Worm (Caenorhabditis elegans) whole organism, midembryonic: Measurements from ENCODE around the gene F59D12.5.

ENCODE experiments used
- T22C8.4 ChIP-seq: fragments of 200-800 bp; sonication (Bioruptor generic); IDR thresholded peaks from 2 replicates; pipeline ENCODE4 v1.3.6; 2022; ENCODE audit warnings: missing genetic modification characterization, missing compliant biosample characterization
- cog-1 ChIP-seq: sonication (generic microtip); optimal IDR thresholded peaks from 2 replicates; lab custom pipeline; 2016; ENCODE audit warnings: missing genetic modification characterization, missing compliant biosample characterization
- flt-1 ChIP-seq: fragments of 200-800 bp; sonication (Bioruptor generic); IDR thresholded peaks from 2 replicates; pipeline ENCODE4 v1.3.6; 2022; ENCODE audit warnings: missing genetic modification characterization, missing compliant biosample characterization
- klf-2 ChIP-seq: fragments of 200-800 bp; sonication (Bioruptor generic); conservative IDR thresholded peaks from 2 replicates; pipeline ENCODE4 v1.3.6; 2022; ENCODE audit warnings: missing genetic modification reagents, missing genetic modification characterization, missing compliant biosample characterization
- med-1 ChIP-seq: sonication (generic microtip); optimal IDR thresholded peaks from 2 replicates; lab custom pipeline; 2017; ENCODE audit warnings: missing genetic modification characterization, mild to moderate bottlenecking, missing compliant biosample characterization, antibody characterized with exemption, missing genetic modification reagents; ENCODE audit not compliant: insufficient read depth
- ref-1 ChIP-seq: fragments of 200-800 bp; sonication (Bioruptor generic); conservative IDR thresholded peaks from 2 replicates; pipeline ENCODE4 v1.3.6; 2022; ENCODE audit warnings: missing genetic modification reagents, missing genetic modification characterization, missing compliant biosample characterization
- tab-1 ChIP-seq: fragments of 200-800 bp; sonication (Bioruptor generic); IDR thresholded peaks from 2 replicates; pipeline ENCODE4 v1.3.6; 2022; ENCODE audit warnings: missing genetic modification characterization, missing compliant biosample characterization
- ztf-23 ChIP-seq: fragments of 200-800 bp; sonication (Bioruptor generic); IDR thresholded peaks from 2 replicates; pipeline ENCODE4 v1.3.6; 2022; ENCODE audit warnings: missing genetic modification reagents, missing genetic modification characterization, missing compliant biosample characterization
- ztf-29 ChIP-seq: fragments of 200-800 bp; sonication (Bioruptor generic); IDR thresholded peaks from 2 replicates; pipeline ENCODE4 v1.3.6; 2022; ENCODE audit warnings: missing genetic modification reagents, missing genetic modification characterization, missing compliant biosample characterization

The F59D12.5 gene

DNA sequence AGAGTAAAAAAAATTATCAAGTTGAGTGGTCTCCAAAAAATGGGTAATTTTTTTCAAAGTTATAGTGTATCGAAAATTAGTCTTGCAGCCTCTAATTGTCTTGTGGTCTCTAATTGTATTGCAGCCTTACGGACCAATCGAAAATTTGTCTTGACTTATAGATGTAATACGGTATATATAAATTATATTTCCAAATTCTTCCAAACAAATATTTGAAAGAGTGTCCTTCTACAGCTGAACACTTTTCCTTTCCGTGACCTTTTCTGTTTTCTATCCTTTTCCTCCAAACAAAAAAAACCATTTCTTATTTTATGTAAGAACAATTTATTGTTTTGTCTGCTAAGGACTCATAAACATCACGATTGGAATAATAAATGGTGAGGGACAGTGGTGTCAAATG, 6.6 kb downstream of the F59D12.5 start, which contains the start of gene K09E9.7:
K09E9.7 (plus strand) TSS at position 301 of the 400 bp plus-strand sequence.
- no peak for TF ChIP-seq tab-1 (GFP tag; lab: Robert Waterston, UW)
- TF ChIP-seq T22C8.4 (GFP tag; lab: Robert Waterston, UW): no peak
- TF ChIP-seq ref-1: no peak
- TF ChIP-seq klf-2 (GFP tag; lab: Robert Waterston, UW): no peak
- no peak for TF ChIP-seq flt-1 (GFP tag; lab: Robert Waterston, UW)
- no peak for TF ChIP-seq ztf-23 (GFP tag; lab: Robert Waterston, UW)
- TF ChIP-seq med-1: no peak
- TF ChIP-seq cog-1 (tag; lab: Kevin White, UChicago): no peak
- TF ChIP-seq ztf-29 (GFP tag; lab: Robert Waterston, UW): no peak

DNA sequence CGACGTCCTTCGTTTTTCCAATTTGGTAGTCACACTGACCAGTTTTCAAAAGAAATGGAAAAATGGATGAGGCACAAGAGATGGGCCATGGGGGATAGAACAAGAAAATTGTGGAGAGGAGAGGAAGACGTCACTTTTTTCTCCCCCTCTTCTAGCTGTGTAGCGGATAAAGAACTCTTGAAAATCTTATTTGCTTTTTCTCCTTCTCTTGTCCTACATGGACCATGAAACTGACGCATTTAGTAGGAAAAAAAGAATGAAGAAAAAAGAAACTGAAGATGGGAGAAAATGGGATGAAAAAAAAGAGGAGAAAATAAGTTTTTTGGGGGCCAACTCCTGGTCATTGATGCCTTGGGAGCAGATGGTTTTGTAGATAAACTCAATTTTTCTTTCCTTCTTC, 13.2 kb downstream of the F59D12.5 start:
- no peak for TF ChIP-seq klf-2 (GFP tag; lab: Robert Waterston, UW)
- TF ChIP-seq ztf-23 (GFP tag; lab: Robert Waterston, UW): no peak
- no peak for TF ChIP-seq cog-1 (tag; lab: Kevin White, UChicago)
- TF ChIP-seq T22C8.4 (GFP tag; lab: Robert Waterston, UW): no peak
- TF ChIP-seq flt-1 (GFP tag; lab: Robert Waterston, UW): no peak

DNA sequence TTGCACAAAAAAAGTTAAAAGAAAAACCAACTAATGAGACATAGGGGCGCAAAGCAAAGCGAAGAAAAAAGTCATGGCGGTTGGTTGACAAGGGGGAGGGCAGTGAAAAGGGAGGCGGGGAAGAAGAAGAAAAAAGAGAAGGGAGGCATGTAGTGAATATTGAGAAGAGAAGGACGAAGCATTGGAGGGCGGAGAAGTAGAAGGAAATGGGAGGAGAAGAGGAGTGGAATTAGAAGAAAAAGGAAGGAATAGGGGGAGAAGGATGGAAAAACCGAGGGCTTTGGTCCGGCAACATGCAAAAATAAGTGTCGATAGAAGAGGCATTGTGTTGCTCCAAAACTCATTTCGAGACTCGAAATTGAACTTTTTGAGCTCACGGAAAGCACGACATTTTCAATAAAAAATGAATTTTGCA, 16.4 kb downstream of the F59D12.5 start:
- TF ChIP-seq med-1 (no peak), tab-1 (GFP tag; lab: Robert Waterston, UW) (no peak), ztf-23 (GFP tag; lab: Robert Waterston, UW) (no peak), klf-2 (GFP tag; lab: Robert Waterston, UW) (no peak), ztf-29 (GFP tag; lab: Robert Waterston, UW) (no peak), flt-1 (GFP tag; lab: Robert Waterston, UW) (no peak), T22C8.4 (GFP tag; lab: Robert Waterston, UW) (no peak), ref-1 (no peak), cog-1 (tag; lab: Kevin White, UChicago) (no peak)

DNA sequence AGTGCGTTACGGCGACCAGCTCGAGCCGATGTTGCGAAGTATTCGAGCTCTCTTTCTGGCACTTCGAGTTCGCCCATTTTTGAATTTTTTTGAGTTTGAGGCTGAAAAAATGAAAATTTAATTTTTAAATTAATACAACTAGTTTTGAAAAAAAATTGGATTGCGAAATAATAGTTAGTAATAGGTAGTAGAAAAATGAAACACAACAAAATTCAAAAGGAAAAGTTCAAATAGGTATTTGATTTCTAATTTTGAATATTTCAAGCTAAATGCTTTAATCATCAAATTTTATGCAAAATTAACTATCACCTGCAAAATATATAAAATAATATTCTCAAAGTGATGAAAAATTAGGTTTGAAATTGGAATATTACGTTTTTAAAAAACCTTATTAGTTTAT, 16.8 kb downstream of the F59D12.5 start, which contains the start of gene K09E9.4:
K09E9.4 (minus strand) TSS at position 101 of the 400 bp plus-strand sequence.
- TF ChIP-seq tab-1 (GFP tag; lab: Robert Waterston, UW) (no peak), T22C8.4 (GFP tag; lab: Robert Waterston, UW) (no peak), med-1 (no peak), flt-1 (GFP tag; lab: Robert Waterston, UW) (no peak), ref-1 (no peak), ztf-29 (GFP tag; lab: Robert Waterston, UW) (no peak), ztf-23 (GFP tag; lab: Robert Waterston, UW) (no peak), klf-2 (GFP tag; lab: Robert Waterston, UW) (no peak), cog-1 (tag; lab: Kevin White, UChicago) (no peak)

DNA sequence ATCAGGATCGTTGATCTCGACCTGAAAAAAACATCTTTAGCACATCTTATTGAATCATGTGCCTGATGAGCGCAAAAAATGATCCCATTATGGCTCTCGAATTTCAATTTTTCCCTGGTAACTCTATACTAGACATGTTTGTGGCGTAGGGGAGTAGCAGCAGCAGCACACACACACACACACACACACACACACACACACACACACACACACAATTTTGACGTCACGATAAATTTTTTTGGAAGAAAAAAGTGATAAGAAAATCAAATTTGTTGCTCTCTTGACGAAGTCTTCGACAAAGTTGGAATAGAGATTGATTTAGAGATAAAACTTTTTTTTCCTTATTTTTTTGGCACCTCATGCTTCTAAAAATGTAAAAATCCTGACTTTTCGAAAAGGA, 17.6 kb downstream of the F59D12.5 start:
- no peak for TF ChIP-seq tab-1 (GFP tag; lab: Robert Waterston, UW)
- TF ChIP-seq ztf-29 (GFP tag; lab: Robert Waterston, UW): no peak
- no peak for TF ChIP-seq ref-1

ce11 chrX:15628945-15629344, 18.2 kb downstream of the F59D12.5 start:
- no peak for TF ChIP-seq ztf-29 (GFP tag; lab: Robert Waterston, UW)
- TF ChIP-seq ref-1: no peak
- TF ChIP-seq flt-1 (GFP tag; lab: Robert Waterston, UW): no peak

DNA sequence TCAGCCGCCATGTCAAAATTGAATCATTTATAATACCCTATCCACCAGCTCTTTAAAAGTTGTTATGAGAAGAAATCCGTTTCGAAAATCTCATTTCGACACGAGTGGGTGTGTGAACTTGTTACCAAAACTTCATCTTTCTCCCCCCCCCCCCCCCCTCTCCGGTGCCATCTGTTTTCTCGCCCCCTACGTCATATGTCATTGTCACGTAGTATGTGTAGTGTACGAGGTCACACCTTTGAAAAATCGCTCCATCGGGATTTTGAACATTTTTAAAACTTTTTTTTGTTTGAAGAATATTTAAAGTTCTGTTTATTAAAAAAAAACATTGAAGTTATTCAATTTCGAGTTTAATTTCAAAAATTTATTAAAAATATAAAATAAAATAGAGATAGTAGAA, 19.4 kb downstream of the F59D12.5 start:
- TF ChIP-seq T22C8.4 (GFP tag; lab: Robert Waterston, UW): no peak
- no peak for TF ChIP-seq ztf-23 (GFP tag; lab: Robert Waterston, UW)
- TF ChIP-seq ref-1: no peak
- no peak for TF ChIP-seq cog-1 (tag; lab: Kevin White, UChicago)
- TF ChIP-seq flt-1 (GFP tag; lab: Robert Waterston, UW): no peak
- TF ChIP-seq klf-2 (GFP tag; lab: Robert Waterston, UW): no peak
- TF ChIP-seq ztf-29 (GFP tag; lab: Robert Waterston, UW): no peak
- no peak for TF ChIP-seq med-1
- no peak for TF ChIP-seq tab-1 (GFP tag; lab: Robert Waterston, UW)

ce11 chrX:15626119-15626850, 20.9 kb downstream of the F59D12.5 start:
- TF ChIP-seq tab-1 (GFP tag; lab: Robert Waterston, UW) (no peak), ref-1 (no peak), flt-1 (GFP tag; lab: Robert Waterston, UW) (no peak), cog-1 (tag; lab: Kevin White, UChicago) (no peak), ztf-23 (GFP tag; lab: Robert Waterston, UW) (no peak), klf-2 (GFP tag; lab: Robert Waterston, UW) (no peak), ztf-29 (GFP tag; lab: Robert Waterston, UW) (no peak), med-1 (no peak), T22C8.4 (GFP tag; lab: Robert Waterston, UW) (no peak)

DNA sequence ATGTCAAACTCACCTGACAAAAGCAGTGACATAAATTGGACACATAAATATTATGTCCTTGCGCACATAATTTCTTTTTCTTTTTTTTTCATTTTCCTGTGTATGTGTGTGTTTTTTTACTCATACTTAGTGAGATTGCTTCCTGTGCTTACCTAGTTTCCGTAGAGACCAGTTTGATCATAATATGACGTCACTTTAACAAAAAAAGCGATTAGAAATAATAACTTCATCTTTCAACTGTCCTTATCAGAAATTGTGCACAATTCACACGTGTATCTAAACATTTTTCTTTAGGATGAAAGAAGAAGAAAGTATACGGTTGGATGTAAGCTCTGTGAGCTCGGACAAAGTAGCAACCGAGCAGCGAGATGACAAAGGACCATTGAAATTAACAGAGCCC, 25.1 kb downstream of the F59D12.5 start:
- no peak for TF ChIP-seq tab-1 (GFP tag; lab: Robert Waterston, UW)
- no peak for TF ChIP-seq ztf-29 (GFP tag; lab: Robert Waterston, UW)
- no peak for TF ChIP-seq klf-2 (GFP tag; lab: Robert Waterston, UW)
- no peak for TF ChIP-seq ref-1
- no peak for TF ChIP-seq T22C8.4 (GFP tag; lab: Robert Waterston, UW)
- TF ChIP-seq ztf-23 (GFP tag; lab: Robert Waterston, UW): no peak
- TF ChIP-seq med-1: no peak
- TF ChIP-seq flt-1 (GFP tag; lab: Robert Waterston, UW): no peak
- TF ChIP-seq cog-1 (tag; lab: Kevin White, UChicago): no peak

ce11 chrX:15621001-15621400, 26.2 kb downstream of the F59D12.5 start:
- TF ChIP-seq med-1 (no peak), ztf-23 (GFP tag; lab: Robert Waterston, UW) (no peak), flt-1 (GFP tag; lab: Robert Waterston, UW) (no peak), ztf-29 (GFP tag; lab: Robert Waterston, UW) (no peak), klf-2 (GFP tag; lab: Robert Waterston, UW) (no peak), cog-1 (tag; lab: Kevin White, UChicago) (no peak), tab-1 (GFP tag; lab: Robert Waterston, UW) (no peak), T22C8.4 (GFP tag; lab: Robert Waterston, UW) (no peak), ref-1 (no peak)
